Fruit fly (Drosophila melanogaster) whole organism, embryonic: ENCODE measurements around the gene CG6700.

ENCODE experiments used
- BEAF-32 ChIP-seq: fragments of 200-800 bp; sonication (Bioruptor generic); optimal IDR thresholded peaks from 3 replicates; lab custom pipeline; 2017; ENCODE audit warnings: missing biosample characterization, missing genetic modification characterization, mild to moderate bottlenecking, moderate library complexity, missing genetic modification reagents
- CG10267 ChIP-seq: fragments of 200-800 bp; sonication (Bioruptor generic); optimal IDR thresholded peaks from 2 replicates; lab custom pipeline; 2018; ENCODE audit warnings: missing biosample characterization, mild to moderate bottlenecking, missing genetic modification characterization, moderate library complexity
- CG11247 ChIP-seq: fragments of 200-800 bp; sonication (Bioruptor generic); IDR thresholded peaks from 2 replicates; pipeline ENCODE4 v1.3.6; 2022; ENCODE audit warnings: missing biosample characterization, missing genetic modification characterization
- CG12659 ChIP-seq: fragments of 200-800 bp; sonication (Bioruptor generic); optimal IDR thresholded peaks from 3 replicates; lab custom pipeline; 2017; ENCODE audit warnings: mild to moderate bottlenecking, missing biosample characterization, missing genetic modification reagents, missing genetic modification characterization
- CG14014 ChIP-seq: fragments of 200-800 bp; sonication (Bioruptor generic); IDR thresholded peaks from 2 replicates; pipeline ENCODE4 v1.3.6; 2022; ENCODE audit warnings: missing biosample characterization, missing genetic modification characterization
- CG15479 ChIP-seq: fragments of 200-800 bp; sonication (Bioruptor generic); optimal IDR thresholded peaks from 3 replicates; lab custom pipeline; 2019; ENCODE audit warnings: missing biosample characterization, mild to moderate bottlenecking, missing genetic modification characterization, moderate library complexity
- CG15514 ChIP-seq: fragments of 200-800 bp; sonication (Bioruptor generic); optimal IDR thresholded peaks from 3 replicates; lab custom pipeline; 2017; ENCODE audit warnings: missing biosample characterization, missing genetic modification characterization, mild to moderate bottlenecking, moderate library complexity, missing genetic modification reagents
- CG17912 ChIP-seq: fragments of 200-800 bp; sonication (Bioruptor generic); optimal IDR thresholded peaks from 2 replicates; lab custom pipeline; 2018; ENCODE audit warnings: missing biosample characterization, mild to moderate bottlenecking, missing genetic modification characterization
- CG2678 ChIP-seq: fragments of 200-800 bp; sonication (Bioruptor generic); optimal IDR thresholded peaks from 3 replicates; lab custom pipeline; 2019; ENCODE audit warnings: missing biosample characterization, mild to moderate bottlenecking, missing genetic modification characterization, moderate library complexity
- CG3065 ChIP-seq: fragments of 200-800 bp; sonication (Bioruptor generic); optimal IDR thresholded peaks from 2 replicates; lab custom pipeline; 2016; ENCODE audit warnings: missing biosample characterization, missing genetic modification characterization
- CG4730 ChIP-seq: fragments of 200-800 bp; sonication (Bioruptor generic); IDR thresholded peaks from 2 replicates; pipeline ENCODE4 v1.3.6; 2022; ENCODE audit warnings: missing biosample characterization, missing genetic modification characterization
- CG4820 ChIP-seq: fragments of 200-800 bp; sonication (Bioruptor generic); optimal IDR thresholded peaks from 3 replicates; lab custom pipeline; 2016; ENCODE audit warnings: missing biosample characterization, missing genetic modification characterization
- CG6254 ChIP-seq: fragments of 200-800 bp; sonication (Bioruptor generic); optimal IDR thresholded peaks from 3 replicates; lab custom pipeline; 2017; ENCODE audit warnings: mild to moderate bottlenecking, missing biosample characterization, missing genetic modification reagents, missing genetic modification characterization
- CG6689 ChIP-seq: fragments of 200-800 bp; sonication (Bioruptor generic); IDR thresholded peaks from 2 replicates; pipeline ENCODE4 v1.3.6; 2022; ENCODE audit warnings: missing biosample characterization, missing genetic modification characterization
- CG8478 ChIP-seq: fragments of >200 bp; optimal IDR thresholded peaks from 2 replicates; lab custom pipeline; 2018
- CG8944 ChIP-seq: fragments of 200-800 bp; sonication (Bioruptor generic); optimal IDR thresholded peaks from 3 replicates; lab custom pipeline; 2016; ENCODE audit warnings: missing biosample characterization, missing genetic modification characterization
- D19B ChIP-seq: fragments of 200-800 bp; sonication (Bioruptor generic); optimal IDR thresholded peaks from 2 replicates; lab custom pipeline; 2017; ENCODE audit warnings: missing biosample characterization, mild to moderate bottlenecking, missing genetic modification characterization
- Drgx ChIP-seq: fragments of 200-800 bp; sonication (Bioruptor generic); IDR thresholded peaks from 2 replicates; pipeline ENCODE4 v1.3.6; 2022; ENCODE audit warnings: missing biosample characterization, missing genetic modification characterization
- Ets65A ChIP-seq: fragments of 200-800 bp; sonication (Bioruptor generic); peaks from one replicate; lab custom pipeline; 2016; ENCODE audit warnings: missing biosample characterization, missing genetic modification characterization
- Hmx ChIP-seq: fragments of 200-800 bp; sonication (Bioruptor generic); optimal IDR thresholded peaks from 2 replicates; lab custom pipeline; 2016; ENCODE audit warnings: missing biosample characterization, missing genetic modification characterization
- Neu2 ChIP-seq: fragments of 200-800 bp; sonication (Bioruptor generic); optimal IDR thresholded peaks from 3 replicates; lab custom pipeline; 2016; ENCODE audit warnings: missing biosample characterization, missing genetic modification characterization, borderline replicate concordance
- Oaz ChIP-seq: fragments of 200-800 bp; sonication (Bioruptor generic); IDR thresholded peaks from 2 replicates; pipeline ENCODE4 v1.3.6; 2022; ENCODE audit warnings: missing biosample characterization, missing genetic modification characterization
- Rfx ChIP-seq: fragments of 200-800 bp; sonication (Bioruptor generic); IDR thresholded peaks from 2 replicates; pipeline ENCODE4 v1.3.6; 2022; ENCODE audit warnings: missing biosample characterization, missing genetic modification characterization
- aop ChIP-seq: fragments of 200-800 bp; sonication (Bioruptor generic); IDR thresholded peaks from 2 replicates; pipeline ENCODE4 v1.3.6; 2022; ENCODE audit warnings: missing biosample characterization, missing genetic modification characterization
- az2 ChIP-seq: fragments of 200-800 bp; sonication (Bioruptor generic); optimal IDR thresholded peaks from 3 replicates; lab custom pipeline; 2016; ENCODE audit warnings: missing biosample characterization, missing genetic modification characterization
- bsh ChIP-seq, 2 experiments: fragments of 200-800 bp; sonication (Bioruptor generic); optimal IDR thresholded peaks; 2 replicates each; lab custom pipeline; 2017 to 2018; ENCODE audit warnings: mild to moderate bottlenecking in 2 of 2, missing biosample characterization in 2 of 2, missing genetic modification characterization in 2 of 2, moderate library complexity in 1 of 2
- fd96Cb ChIP-seq: fragments of 200-800 bp; sonication (Bioruptor generic); optimal IDR thresholded peaks from 2 replicates; lab custom pipeline; 2018; ENCODE audit warnings: missing biosample characterization, mild to moderate bottlenecking, missing genetic modification characterization, moderate library complexity
- gem ChIP-seq: fragments of 200-800 bp; sonication (Bioruptor generic); optimal IDR thresholded peaks from 2 replicates; lab custom pipeline; 2019; ENCODE audit warnings: missing biosample characterization, mild to moderate bottlenecking, missing genetic modification characterization, moderate library complexity
- kni ChIP-seq: fragments of 200-800 bp; sonication (Bioruptor generic); optimal IDR thresholded peaks from 3 replicates; lab custom pipeline; 2017; ENCODE audit warnings: mild to moderate bottlenecking, missing biosample characterization, missing genetic modification reagents, missing genetic modification characterization
- lbe ChIP-seq: fragments of 200-800 bp; sonication (Bioruptor generic); optimal IDR thresholded peaks from 2 replicates; lab custom pipeline; 2016; ENCODE audit warnings: missing biosample characterization, mild to moderate bottlenecking, missing genetic modification characterization
- odd ChIP-seq: fragments of 200-800 bp; sonication (Bioruptor generic); optimal IDR thresholded peaks from 2 replicates; lab custom pipeline; 2017; ENCODE audit warnings: missing biosample characterization, mild to moderate bottlenecking, missing genetic modification characterization
- tin ChIP-seq: fragments of 200-800 bp; sonication (Bioruptor generic); optimal IDR thresholded peaks from 3 replicates; lab custom pipeline; 2016; ENCODE audit warnings: missing biosample characterization, missing genetic modification characterization
- wek ChIP-seq: fragments of 200-800 bp; sonication (Bioruptor generic); optimal IDR thresholded peaks from 3 replicates; lab custom pipeline; 2018; ENCODE audit warnings: missing biosample characterization, mild to moderate bottlenecking, missing genetic modification characterization, moderate library complexity

CG6700 gene

DNA sequence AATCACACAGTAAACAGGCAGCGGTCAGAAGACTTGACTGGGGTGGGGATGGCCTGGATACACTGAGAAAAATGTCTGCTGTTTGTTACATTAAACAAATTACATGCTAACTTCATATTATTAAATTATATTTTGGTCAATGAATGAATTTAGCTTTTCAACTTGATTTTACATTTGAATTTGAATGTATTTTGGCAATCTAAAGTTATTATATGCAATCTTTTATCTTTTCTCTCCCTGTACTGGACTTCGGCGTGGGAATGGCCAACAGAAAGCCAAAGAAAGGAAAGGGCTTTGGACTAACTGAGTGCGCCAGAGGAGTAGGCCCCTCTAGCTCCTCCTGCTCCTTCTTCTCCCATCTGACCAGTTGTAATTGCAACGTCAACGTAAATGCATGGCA is 51.1 kb downstream of the CG6700 start:
- TF ChIP-seq Drgx (GFP tag; lab: Robert Waterston, UW) (peak; percentile 37), lbe (GFP tag; lab: Kevin White, UChicago) (peak; percentile 54), aop (no peak), CG10267 (no peak), gem (tag; lab: Kevin White, UChicago) (no peak), CG14014 (GFP tag; lab: Robert Waterston, UW) (no peak), bsh (GFP tag; optimal IDR thresholded peaks at IDR 0.05; lab: Kevin White, UChicago) (peak in 1 of 2 experiments; percentile 16), Ets65A (GFP tag; lab: Kevin White, UChicago) (peak; percentile 76), CG6254 (no peak), CG17912 (GFP tag; lab: Kevin White, UChicago) (no peak), az2 (GFP tag; lab: Kevin White, UChicago) (no peak), CG8944 (no peak), CG3065 (no peak), CG11247 (GFP tag; lab: Robert Waterston, UW) (0 out of 2 replicates have a peak, but pooled peaks have one; percentile 7)
- TF ChIP-seq, all 482 proteins: peak for 5

DNA sequence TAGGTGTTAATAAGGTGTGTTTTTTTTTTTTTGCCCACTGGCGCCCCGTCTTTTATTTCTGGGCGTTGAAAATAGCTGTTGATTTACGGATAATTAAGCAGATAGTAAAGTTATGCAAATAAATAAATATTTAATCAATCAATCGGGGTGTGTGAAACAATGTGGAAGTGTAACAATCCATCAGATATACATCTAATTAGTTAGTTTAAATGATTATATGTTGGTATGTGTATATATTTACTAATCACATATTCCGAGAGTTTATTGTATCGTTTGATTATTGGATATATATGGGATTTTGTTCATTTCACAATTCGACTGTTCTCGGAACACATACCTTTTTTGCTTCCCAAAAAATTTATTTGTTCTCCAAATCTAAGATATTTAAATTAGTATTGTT is 52.5 kb downstream of the CG6700 start, which contains the start of gene CG31870:
TSS of gene CG31870 (plus strand) at position 301 of the 400 bp plus-strand sequence.
- no peak for TF ChIP-seq kni (GFP tag; lab: Kevin White, UChicago)
- no peak for TF ChIP-seq Oaz (GFP tag; lab: Robert Waterston, UW)
- no peak for TF ChIP-seq CG15479 (GFP tag; lab: Kevin White, UChicago)
- no peak for TF ChIP-seq CG4820 (GFP tag; lab: Kevin White, UChicago)
- no peak for TF ChIP-seq D19B (GFP tag; lab: Kevin White, UChicago)
- no peak for TF ChIP-seq CG4730
- TF ChIP-seq Hmx, result no peak
- TF ChIP-seq CG2678 (tag; lab: Kevin White, UChicago), result no peak
- no peak for TF ChIP-seq fd96Cb
- TF ChIP-seq CG6689 (GFP tag; lab: Robert Waterston, UW), result no peak
- no peak for TF ChIP-seq odd (GFP tag; lab: Kevin White, UChicago)
- TF ChIP-seq Neu2 (GFP tag; lab: Kevin White, UChicago), result no peak
- no peak for TF ChIP-seq wek (GFP tag; lab: Kevin White, UChicago)
- no peak for TF ChIP-seq CG8478 (lab: Kevin White, UChicago)
- no peak for TF ChIP-seq Rfx (GFP tag; lab: Robert Waterston, UW)
- TF ChIP-seq tin (GFP tag; lab: Kevin White, UChicago), result no peak
- no peak for TF ChIP-seq BEAF-32
- no peak for TF ChIP-seq CG15514 (GFP tag; lab: Kevin White, UChicago)
- TF ChIP-seq CG12659 (GFP tag; lab: Kevin White, UChicago), result no peak
